Worm (Caenorhabditis elegans): ENCODE measurements around the gene abu-4.

ce11 chrV:2251774-2252173 lies 22.9 kb upstream of the abu-4 start:
- TF ChIP-seq elt-3 (tag; optimal IDR thresholded peaks at IDR 0.05) = no peak
- no peak for TF ChIP-seq nhr-12 (tag; optimal IDR thresholded peaks at IDR 0.05)
- TF ChIP-seq nhr-77 (tag; optimal IDR thresholded peaks at IDR 0.05) = no peak
- TF ChIP-seq elt-1 (tag; optimal IDR thresholded peaks at IDR 0.05) = no peak

All from whole organism, L3 larva.